Fruit fly (Drosophila melanogaster): ENCODE results near the gene CG7824.

Gene CG7824

dm6 chr3R:29847126-29847525 is 11.6 kb downstream of the CG7824 start (continued):
- TF ChIP-seq CG8290 (GFP tag; optimal IDR thresholded peaks at IDR 0.05) (no peak), CG8290 (tag; optimal IDR thresholded peaks at IDR 0.05) (no peak), hkb (optimal IDR thresholded peaks at IDR 0.05) (no peak), hkb (GFP tag; IDR thresholded peaks at IDR 0.05) (0 out of 2 replicates have a peak, but pooled peaks have one; percentile 18), Awh (GFP tag; IDR thresholded peaks at IDR 0.05) (peak; percentile 35; the same call in 1 of the 2 replicates)

- TF ChIP-seq toy (GFP tag; IDR thresholded peaks at IDR 0.05) (no peak), vvl (GFP tag; IDR thresholded peaks at IDR 0.05) (peak; percentile 66), Sox102F (GFP tag; optimal IDR thresholded peaks at IDR 0.05) (no peak), Lpt (GFP tag; optimal IDR thresholded peaks at IDR 0.05) (no peak), p53 (GFP tag; optimal IDR thresholded peaks at IDR 0.05) (peak; percentile 60), CG17829 (tag; optimal IDR thresholded peaks at IDR 0.05) (peak; percentile 14), CG14860 (GFP tag; IDR thresholded peaks at IDR 0.05; ENCODE audit: partially characterized antibody) (no peak), mld (GFP tag; IDR thresholded peaks at IDR 0.05; ENCODE audit: partially characterized antibody) (0 out of 3 replicates have a peak, but pooled peaks have one; percentile 33), pb (GFP tag; optimal IDR thresholded peaks at IDR 0.05) (peak; percentile 38), sd (tag; optimal IDR thresholded peaks at IDR 0.05) (peak; percentile 61), CG18764 (GFP tag; optimal IDR thresholded peaks at IDR 0.05) (no peak), Bteb2 (GFP tag; optimal IDR thresholded peaks at IDR 0.05) (no peak), emc (GFP tag; optimal IDR thresholded peaks at IDR 0.05) (no peak), D (optimal IDR thresholded peaks at IDR 0.05) (peak; percentile 68), D (GFP tag; optimal IDR thresholded peaks at IDR 0.05) (no peak), CG2120 (GFP tag; optimal IDR thresholded peaks at IDR 0.05) (no peak), Fer3 (tag; optimal IDR thresholded peaks at IDR 0.05) (no peak), caup (GFP tag; optimal IDR thresholded peaks at IDR 0.05; ENCODE audit: severe bottlenecking) (peak; percentile 27), gce (GFP tag; IDR thresholded peaks at IDR 0.05) (0 out of 3 replicates have a peak, but pooled peaks have one; percentile 14), Hr39 (optimal IDR thresholded peaks at IDR 0.05) (no peak), CG9437 (GFP tag; optimal IDR thresholded peaks at IDR 0.05) (no peak), ftz-f1 (GFP tag; optimal IDR thresholded peaks at IDR 0.05) (peak; percentile 53), luna (GFP tag; optimal IDR thresholded peaks at IDR 0.05) (no peak), gfzf (GFP tag; optimal IDR thresholded peaks at IDR 0.05) (no peak), bigmax (GFP tag; optimal IDR thresholded peaks at IDR 0.05) (no peak), Sin3A (optimal IDR thresholded peaks at IDR 0.05) (no peak), Gug (GFP tag; IDR thresholded peaks at IDR 0.05) (no peak), Fer2 (tag; optimal IDR thresholded peaks at IDR 0.05) (no peak), wdn (GFP tag; IDR thresholded peaks at IDR 0.05) (no peak), z (GFP tag; IDR thresholded peaks at IDR 0.05) (peak; percentile 49; the same call in 1 of the 3 replicates), CG17385 (GFP tag; optimal IDR thresholded peaks at IDR 0.05) (peak; percentile 1), CG31441 (GFP tag; IDR thresholded peaks at IDR 0.05) (no peak), Vsx1 (GFP tag; optimal IDR thresholded peaks at IDR 0.05) (peak; percentile 51), cas (GFP tag; IDR thresholded peaks at IDR 0.05) (no peak), esg (GFP tag; conservative IDR thresholded peaks at IDR 0.05) (peak; percentile 38; the same call in 1 of the 2 replicates), crp (GFP tag; optimal IDR thresholded peaks at IDR 0.05) (peak in 1 of 2 experiments; percentile 59), fd64A (GFP tag; optimal IDR thresholded peaks at IDR 0.05) (no peak), CG6654 (GFP tag; optimal IDR thresholded peaks at IDR 0.05) (no peak), sna (GFP tag; IDR thresholded peaks at IDR 0.05; ENCODE audit: partially characterized antibody) (0 out of 2 replicates have a peak, but pooled peaks have one; percentile 43), CG8281 (tag; optimal IDR thresholded peaks at IDR 0.05) (no peak), dysf (GFP tag; IDR thresholded peaks at IDR 0.05) (no peak), Deaf1 (tag; optimal IDR thresholded peaks at IDR 0.05) (peak; percentile 90), bbx (GFP tag; IDR thresholded peaks at IDR 0.05; ENCODE audit: partially characterized antibody) (peak; percentile 57), CG11085 (GFP tag; IDR thresholded peaks at IDR 0.05) (no peak), CG9876 (GFP tag; optimal IDR thresholded peaks at IDR 0.05) (no peak), BtbVII (GFP tag; optimal IDR thresholded peaks at IDR 0.05) (no peak)
These were observed 17.4 kb downstream of the CG7824 start, which contains the start of gene Cad99C for dm6 chr3R:29841293-29841791. Gene Cad99C (plus strand): TSS chr3R:29841657.
